Worm (Caenorhabditis elegans) whole organism, L4 larva: Measurements from ENCODE around the gene fipr-27.
"Not testable (repeated sequence)": the region's sequence is repeated elsewhere in the genome, so short reads cannot be mapped to it uniquely, and the experiment has no call there.

Source experiments
- T26A8.4 ChIP-seq: fragments of 200-800 bp; sonication (Bioruptor generic); IDR thresholded peaks from 2 replicates; pipeline ENCODE4 v1.3.6; 2022; ENCODE audit warnings: missing genetic modification characterization, missing compliant biosample characterization
- Y105C5A.15 ChIP-seq: fragments of 200-800 bp; sonication (Bioruptor generic); IDR thresholded peaks from 2 replicates; pipeline ENCODE4 v1.3.6; 2022; ENCODE audit warnings: missing genetic modification characterization, missing compliant biosample characterization
- Y5F2A.4 ChIP-seq: fragments of 200-800 bp; sonication (Bioruptor generic); optimal IDR thresholded peaks from 2 replicates; lab custom pipeline; 2018; ENCODE audit warnings: mild to moderate bottlenecking, missing genetic modification characterization, missing compliant biosample characterization
- Y75B8A.6 ChIP-seq: fragments of 200-800 bp; sonication (Bioruptor generic); IDR thresholded peaks from 2 replicates; pipeline ENCODE4 v1.3.6; 2022; ENCODE audit warnings: missing genetic modification reagents, missing genetic modification characterization, missing compliant biosample characterization
- ZK546.5 ChIP-seq, 2 experiments: sonication (generic microtip); optimal IDR thresholded peaks; 2 replicates each; lab custom pipeline; 2017; ENCODE audit warnings: missing biosample characterization in 2 of 2, missing genetic modification characterization in 2 of 2
- aha-1 ChIP-seq: fragments of 150-350 bp; peaks from one replicate; lab custom pipeline; 2014; ENCODE audit warnings: missing biosample characterization, missing genetic modification characterization
- ama-1 ChIP-seq: fragments of 150-350 bp; optimal IDR thresholded peaks from 2 replicates; lab custom pipeline; 2014; ENCODE audit warnings: inconsistent platforms, mixed read lengths
- attf-4 ChIP-seq: sonication (generic microtip); optimal IDR thresholded peaks from 3 replicates; lab custom pipeline; 2017; ENCODE audit warnings: missing biosample characterization, missing genetic modification characterization
- ceh-28 ChIP-seq: fragments of 150-350 bp; optimal IDR thresholded peaks from 2 replicates; lab custom pipeline; 2014; ENCODE audit warnings: missing biosample characterization, missing genetic modification reagents, missing genetic modification characterization
- daf-12 ChIP-seq: fragments of 150-350 bp; optimal IDR thresholded peaks from 2 replicates; lab custom pipeline; 2014; ENCODE audit warnings: missing biosample characterization, missing genetic modification reagents, missing genetic modification characterization
- duxl-1 ChIP-seq: sonication (generic microtip); optimal IDR thresholded peaks from 2 replicates; lab custom pipeline; 2016; ENCODE audit warnings: mild to moderate bottlenecking, missing genetic modification characterization, moderate library complexity, missing compliant biosample characterization; ENCODE audit not compliant: poor library complexity
- egl-43 ChIP-seq: fragments of 200-800 bp; sonication (Bioruptor generic); IDR thresholded peaks from 2 replicates; pipeline ENCODE4 v1.3.6; 2022; ENCODE audit warnings: missing genetic modification reagents, missing genetic modification characterization, missing compliant biosample characterization
- lin-15B ChIP-seq: fragments of 150-350 bp; sonication (generic microtip); optimal IDR thresholded peaks from 3 replicates; lab custom pipeline; 2014; ENCODE audit warnings: missing biosample characterization, missing genetic modification characterization
- lir-3 ChIP-seq: sonication (generic microtip); optimal IDR thresholded peaks from 2 replicates; lab custom pipeline; 2016; ENCODE audit warnings: mild to moderate bottlenecking, missing genetic modification characterization, missing compliant biosample characterization
- mxl-3 ChIP-seq: fragments of 200-800 bp; sonication (Bioruptor generic); optimal IDR thresholded peaks from 2 replicates; lab custom pipeline; 2018; ENCODE audit warnings: mild to moderate bottlenecking, missing genetic modification characterization, missing compliant biosample characterization
- nhr-102 ChIP-seq: sonication (generic microtip); optimal IDR thresholded peaks from 2 replicates; lab custom pipeline; 2016; ENCODE audit warnings: mild to moderate bottlenecking, missing genetic modification characterization, moderate library complexity, missing compliant biosample characterization
- nhr-237 ChIP-seq: sonication (generic microtip); optimal IDR thresholded peaks from 2 replicates; lab custom pipeline; 2017; ENCODE audit warnings: missing biosample characterization, missing genetic modification characterization
- nhr-6 ChIP-seq: fragments of 150-350 bp; optimal IDR thresholded peaks from 2 replicates; lab custom pipeline; 2014; ENCODE audit warnings: missing biosample characterization, missing genetic modification characterization
- nhr-76 ChIP-seq: fragments of 150-350 bp; optimal IDR thresholded peaks from 2 replicates; lab custom pipeline; 2014; ENCODE audit warnings: missing biosample characterization, missing genetic modification characterization
- rbr-2 ChIP-seq: sonication (generic microtip); optimal IDR thresholded peaks from 2 replicates; lab custom pipeline; 2016; ENCODE audit warnings: missing genotype, missing genetic modification characterization, missing compliant biosample characterization
- saeg-2 ChIP-seq: fragments of 200-800 bp; sonication (Bioruptor generic); IDR thresholded peaks from 2 replicates; pipeline ENCODE4 v1.3.6; 2022; ENCODE audit warnings: missing genetic modification reagents, missing genetic modification characterization, missing compliant biosample characterization
- set-16 ChIP-seq: fragments of 200-800 bp; sonication (Bioruptor generic); IDR thresholded peaks from 2 replicates; pipeline ENCODE4 v1.3.6; 2022; ENCODE audit warnings: missing genetic modification reagents, missing genetic modification characterization, missing compliant biosample characterization
- snpc-1.2 ChIP-seq: fragments of 200-800 bp; sonication (Bioruptor generic); IDR thresholded peaks from 2 replicates; pipeline ENCODE4 v1.3.6; 2022; ENCODE audit warnings: missing genetic modification reagents, missing genetic modification characterization, missing compliant biosample characterization
- spr-3 ChIP-seq: fragments of 200-800 bp; sonication (Bioruptor generic); optimal IDR thresholded peaks from 2 replicates; lab custom pipeline; 2018; ENCODE audit warnings: mild to moderate bottlenecking, missing genetic modification characterization, missing compliant biosample characterization
- unc-130 ChIP-seq: sonication (generic microtip); optimal IDR thresholded peaks from 2 replicates; lab custom pipeline; 2016; ENCODE audit warnings: missing genetic modification reagents, missing genetic modification characterization, missing compliant biosample characterization
- unc-62 ChIP-seq, 3 experiments: fragments of 150-350 bp in 1 of 3; sonication (generic microtip); optimal IDR thresholded peaks in 2 of 3; peaks in 1 of 3; 1 replicate in 1 of 3; 2 replicates in 2 of 3; lab custom pipeline; 2014 to 2017; ENCODE audit warnings: missing biosample characterization in 3 of 3, missing genetic modification characterization in 3 of 3, missing genetic modification reagents in 3 of 3, missing genotype in 1 of 3
- zag-1 ChIP-seq: fragments of 150-350 bp; optimal IDR thresholded peaks from 2 replicates; lab custom pipeline; 2014; ENCODE audit warnings: missing biosample characterization, missing genetic modification characterization
- zfp-3 ChIP-seq: fragments of 200-800 bp; sonication (Bioruptor generic); conservative IDR thresholded peaks from 2 replicates; pipeline ENCODE4 v1.3.6; 2022; ENCODE audit warnings: missing genetic modification reagents, missing genetic modification characterization, missing compliant biosample characterization
- zip-11 ChIP-seq: fragments of 200-800 bp; sonication (Bioruptor generic); IDR thresholded peaks from 2 replicates; pipeline ENCODE4 v1.3.6; 2022; ENCODE audit warnings: missing genetic modification characterization, missing compliant biosample characterization
- ztf-11 ChIP-seq: fragments of 150-350 bp; optimal IDR thresholded peaks from 2 replicates; lab custom pipeline; 2014; ENCODE audit warnings: missing biosample characterization, missing genetic modification characterization
- ztf-7 ChIP-seq: fragments of 150-350 bp; optimal IDR thresholded peaks from 2 replicates; lab custom pipeline; 2014; ENCODE audit warnings: missing biosample characterization, missing genetic modification characterization

The fipr-27 gene

DNA sequence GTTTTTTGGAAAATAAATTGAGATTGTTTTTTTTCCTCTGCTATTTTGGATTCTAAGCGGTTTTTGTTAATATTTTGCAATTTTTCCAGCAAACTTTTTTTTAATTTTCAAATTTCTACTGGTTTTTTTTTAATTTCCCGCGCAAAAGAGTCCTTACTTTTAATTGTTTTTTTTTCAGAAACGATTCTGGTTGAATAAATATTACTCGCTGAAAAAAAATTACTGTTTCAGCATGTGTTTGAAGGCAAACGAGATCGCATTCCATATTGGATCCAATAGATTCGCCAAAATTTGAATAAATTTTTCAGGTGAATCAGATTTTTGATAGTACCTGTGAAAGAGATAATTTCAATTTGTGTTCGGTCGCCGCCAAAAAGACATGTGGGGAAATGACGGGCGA lies 907 bp upstream of the fipr-27 start:
- no peak for TF ChIP-seq saeg-2 (GFP tag; lab: Robert Waterston, UW)
- peak; percentile 54; the same call in 1 of the 2 replicates for TF ChIP-seq snpc-1.2 (GFP tag; lab: Robert Waterston, UW)
- TF ChIP-seq aha-1 (tag; lab: Kevin White, UChicago), result peak; percentile 87

DNA sequence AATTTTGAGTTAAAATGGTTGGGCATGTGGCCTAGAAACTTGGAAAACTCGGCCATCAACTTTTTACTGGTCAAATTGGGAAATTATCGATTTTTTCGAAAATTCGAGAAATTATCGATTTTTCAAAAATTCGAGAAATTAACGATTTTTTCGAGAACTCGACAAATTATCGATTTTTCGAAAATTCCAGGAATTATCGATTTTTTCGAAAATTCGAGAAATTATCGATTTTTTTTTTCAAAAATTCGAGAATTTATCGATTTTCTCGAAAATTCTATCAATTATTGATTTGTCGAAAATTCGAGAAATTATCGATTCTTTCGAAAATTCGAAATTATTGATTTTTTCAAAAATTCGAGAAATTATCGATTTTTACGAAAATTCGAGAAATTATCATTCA lies 13.1 kb downstream of the fipr-27 start:
- TF ChIP-seq ceh-28 (tag; lab: Kevin White, UChicago) (peak; percentile 97), lir-3 (tag; lab: Kevin White, UChicago) (no peak)

DNA sequence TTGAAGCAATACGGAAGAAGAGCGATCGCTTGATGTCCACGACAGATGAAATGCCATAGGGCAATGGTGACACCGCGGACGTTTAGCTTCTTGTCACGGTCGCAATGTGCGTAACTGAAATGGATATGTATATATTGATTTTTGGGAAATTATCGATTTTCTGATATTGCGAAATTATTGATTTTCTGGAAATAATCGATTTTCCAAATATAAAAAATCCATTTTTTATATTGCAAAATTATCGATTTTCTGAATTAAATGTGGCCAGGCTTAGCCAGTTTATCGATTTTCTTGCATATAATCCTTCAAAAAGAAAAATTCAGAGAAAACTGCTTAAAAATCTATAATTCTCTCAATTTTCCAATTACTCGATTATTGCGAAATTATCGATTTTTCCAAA lies 14.3 kb downstream of the fipr-27 start:
- peak; percentile 40 for TF ChIP-seq ceh-28 (tag; lab: Kevin White, UChicago)

DNA sequence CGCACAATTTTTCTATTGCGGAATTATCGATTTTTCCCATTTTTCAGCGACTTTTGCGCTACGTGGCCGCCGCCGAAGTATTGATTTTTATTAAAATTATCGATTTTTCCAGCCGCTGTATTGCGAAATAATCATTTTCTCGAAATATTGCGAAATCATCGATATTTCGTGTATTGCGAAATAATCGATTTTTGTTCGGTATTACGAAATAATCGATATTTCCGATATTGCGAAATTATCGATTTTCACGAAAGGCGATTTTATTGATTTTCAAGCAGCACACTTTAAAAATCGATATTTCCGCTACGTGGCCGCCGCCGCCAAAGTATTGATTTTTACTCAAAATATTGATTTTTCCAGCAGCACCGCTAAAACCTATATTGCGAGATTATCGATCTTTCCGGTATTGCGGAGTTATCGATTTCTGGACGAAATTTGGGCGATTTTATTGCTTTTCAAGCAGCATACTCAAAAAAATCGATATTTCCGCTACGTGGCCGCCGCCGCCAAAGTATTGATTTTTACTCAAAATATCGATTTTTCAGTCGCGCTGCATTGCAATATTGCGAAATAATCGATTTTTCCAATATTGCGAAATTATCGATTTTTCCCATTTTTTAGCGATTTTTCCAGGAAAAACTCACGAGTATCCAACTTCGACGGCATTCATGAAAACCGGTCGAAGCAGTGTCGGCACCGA lies 14.9 kb downstream of the fipr-27 start:
- TF ChIP-seq rbr-2 (tag; lab: Kevin White, UChicago) (no peak), ceh-28 (tag; lab: Kevin White, UChicago) (peak; percentile 89), nhr-102 (tag; lab: Kevin White, UChicago) (no peak), aha-1 (tag; lab: Kevin White, UChicago) (peak; percentile 45), zfp-3 (GFP tag; lab: Robert Waterston, UW) (no peak), nhr-6 (tag; lab: Kevin White, UChicago) (no peak), Y105C5A.15 (GFP tag; lab: Robert Waterston, UW) (no peak), mxl-3 (no peak), ztf-11 (tag; lab: Kevin White, UChicago) (no peak), duxl-1 (tag; lab: Kevin White, UChicago) (no peak)

DNA sequence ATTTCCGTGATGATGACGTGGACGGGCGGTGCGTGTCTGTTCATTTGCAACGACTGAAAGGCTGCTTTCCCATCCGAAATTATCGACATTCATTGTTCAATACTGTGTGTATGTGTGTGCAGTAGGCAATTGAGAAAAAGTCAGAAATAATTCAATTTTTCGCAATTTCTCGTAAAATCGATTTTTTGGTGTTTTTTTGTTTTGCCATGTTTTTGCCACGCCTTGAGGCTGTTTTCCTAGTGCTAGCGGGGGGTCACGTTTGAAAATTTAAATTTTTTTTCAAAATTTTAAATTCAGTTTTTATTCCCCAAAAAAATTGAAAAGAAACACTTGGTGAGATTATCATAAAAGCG lies 15.4 kb downstream of the fipr-27 start, which contains the start of gene Y51H4A.13:
Gene Y51H4A.13, minus strand, starts transcription at position 182 of the 353 bp plus-strand sequence.
- TF ChIP-seq Y75B8A.6 (GFP tag; lab: Robert Waterston, UW); lin-15B; egl-43 (GFP tag; lab: Robert Waterston, UW): not testable (repeated sequence)

DNA sequence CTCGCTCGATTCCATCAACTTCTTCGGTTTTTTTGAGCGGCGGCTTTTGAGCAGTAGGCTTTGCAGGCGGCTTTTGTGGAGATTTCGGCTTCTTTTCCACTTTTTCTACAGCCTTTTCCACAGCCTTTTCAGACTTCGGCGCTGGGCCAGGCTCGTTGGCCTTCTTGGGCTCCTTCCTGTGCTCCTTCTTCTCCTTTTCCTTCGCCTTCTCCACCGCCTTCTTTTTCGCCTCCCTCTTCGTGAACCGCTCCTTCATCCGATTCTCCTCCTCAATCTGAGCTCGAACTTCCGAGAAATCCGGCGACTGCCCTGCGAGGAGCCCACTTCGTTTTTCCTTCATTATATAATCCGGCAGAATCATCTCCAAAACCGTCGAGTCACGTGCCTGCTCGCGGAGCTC lies 17.7 kb downstream of the fipr-27 start:
- peak; percentile 87 for TF ChIP-seq set-16 (GFP tag; lab: Robert Waterston, UW)
- TF ChIP-seq, all 104 proteins: peak for 1; not testable (repeated sequence) for 103

DNA sequence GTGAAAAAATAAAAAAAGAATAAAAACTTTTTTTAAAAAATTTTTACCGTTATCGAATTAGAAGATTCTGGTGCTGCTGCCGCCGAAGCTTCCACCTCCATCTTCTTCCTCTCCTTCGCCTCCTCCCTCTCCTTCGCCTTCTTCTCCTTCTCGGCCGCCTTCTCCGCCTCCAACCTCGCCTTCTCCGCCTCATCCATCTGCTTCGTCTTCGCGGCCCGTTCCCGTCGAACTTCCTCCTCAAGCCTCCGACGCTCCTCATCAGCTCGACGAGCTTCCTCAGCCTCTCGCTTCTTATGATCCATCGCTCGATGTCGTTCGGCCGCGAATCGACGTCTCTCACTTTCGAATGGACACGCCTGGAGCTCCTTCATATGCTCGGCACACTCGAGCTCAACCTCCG lies 19.5 kb downstream of the fipr-27 start:
- peak; percentile 96 for TF ChIP-seq set-16 (GFP tag; lab: Robert Waterston, UW)

DNA sequence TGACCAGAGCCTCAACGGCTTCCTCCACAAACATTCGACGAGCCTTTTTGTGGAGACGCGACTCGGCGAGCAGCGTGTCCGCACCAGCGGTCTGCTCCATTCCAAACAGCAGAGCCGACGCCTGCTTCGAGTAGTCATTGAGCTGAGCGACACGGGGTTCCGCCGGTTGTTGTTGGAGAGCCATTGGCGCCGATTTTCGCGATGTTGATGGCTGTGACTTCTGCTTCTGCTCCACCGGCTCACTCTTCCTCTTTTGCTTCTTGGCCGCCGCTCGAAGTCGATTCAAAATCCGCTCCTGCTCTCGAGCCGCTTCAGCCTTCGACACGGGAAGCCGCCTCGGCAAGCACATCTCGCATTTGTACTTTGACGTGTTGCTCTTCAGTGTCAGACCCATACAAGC lies 20.3 kb downstream of the fipr-27 start:
- peak; percentile 88 for TF ChIP-seq set-16 (GFP tag; lab: Robert Waterston, UW)
- TF ChIP-seq egl-43 (GFP tag; lab: Robert Waterston, UW), result peak; percentile 22; the same call in 1 of the 2 replicates

DNA sequence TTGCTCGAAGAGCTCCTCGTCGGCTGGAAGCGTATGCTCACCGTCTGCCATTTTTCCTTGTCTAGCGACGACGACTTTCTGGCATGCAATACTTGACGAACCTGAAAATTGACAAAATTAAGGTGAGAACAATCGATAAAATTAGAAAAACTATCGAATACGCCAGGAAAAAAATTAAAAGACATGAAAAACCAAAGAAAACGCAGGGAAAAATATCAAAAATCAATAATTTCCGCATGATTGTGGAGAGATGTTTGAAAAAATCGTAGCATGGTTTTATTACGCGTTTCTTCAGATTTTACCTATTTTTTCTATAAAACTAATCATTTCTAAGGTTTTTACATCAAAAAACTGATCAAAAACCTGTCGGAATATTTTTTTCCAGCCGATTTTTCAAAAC lies 25.1 kb downstream of the fipr-27 start, which contains the start of gene set-26:
Gene set-26, minus strand, starts transcription at position 101 of the 400 bp plus-strand sequence.
- not testable (repeated sequence) for TF ChIP-seq attf-4 (tag; lab: Kevin White, UChicago); egl-43 (GFP tag; lab: Robert Waterston, UW); unc-62 (GFP tag; optimal IDR thresholded peaks at IDR 0.05 in 1 of 2; lab: Kevin White, UChicago); unc-62 (tag; optimal IDR thresholded peaks at IDR 0.05; lab: Kevin White, UChicago)

DNA sequence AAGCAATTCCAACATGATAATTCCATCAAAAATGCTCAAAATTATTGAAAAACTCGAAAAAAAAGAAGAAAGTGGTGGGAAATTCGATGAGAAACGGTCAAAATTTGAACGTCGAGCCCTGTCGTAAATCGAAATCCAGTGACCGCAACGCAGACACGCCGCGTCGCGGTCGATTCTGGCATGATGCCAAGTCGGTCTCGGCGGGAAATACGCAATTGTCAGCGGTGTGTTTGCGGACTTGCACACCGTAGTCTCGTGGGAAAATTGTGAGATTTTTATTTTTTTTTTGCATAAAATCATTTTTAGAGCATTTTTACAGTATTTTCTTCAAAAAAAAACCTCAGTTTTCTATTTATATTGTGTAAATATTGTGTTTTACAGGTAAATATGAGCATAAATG lies 25.5 kb downstream of the fipr-27 start, which contains the start of gene tsr-2:
Gene tsr-2, plus strand, starts transcription at position 382 of the 400 bp plus-strand sequence.
- TF ChIP-seq ztf-7 (tag; lab: Kevin White, UChicago) (peak; percentile 32), lir-3 (tag; lab: Kevin White, UChicago) (no peak), nhr-76 (tag; lab: Kevin White, UChicago) (no peak), zip-11 (GFP tag; lab: Robert Waterston, UW) (no peak), ama-1 (lab: Kevin White, UChicago) (peak; percentile 71), Y5F2A.4 (GFP tag; lab: Kevin White, UChicago) (no peak), spr-3 (peak; percentile 33), zag-1 (no peak), unc-130 (GFP tag; lab: Kevin White, UChicago) (peak; percentile 41), nhr-237 (tag; lab: Kevin White, UChicago) (no peak), ZK546.5 (tag; optimal IDR thresholded peaks at IDR 0.05; lab: Kevin White, UChicago) (no peak), unc-62 (GFP tag; optimal IDR thresholded peaks at IDR 0.05 in 1 of 2; lab: Kevin White, UChicago) (peak in 1 of 2 experiments; percentile 26), unc-62 (tag; optimal IDR thresholded peaks at IDR 0.05; lab: Kevin White, UChicago) (no peak), T26A8.4 (GFP tag; lab: Robert Waterston, UW) (peak; percentile 83), daf-12 (no peak)
